Worm (Caenorhabditis elegans) whole organism, L2 larva: Measurements from ENCODE around the gene pals-32.

ENCODE experiments used
- aly-2 ChIP-seq: fragments of 150-350 bp; optimal IDR thresholded peaks from 2 replicates; lab custom pipeline; 2014; ENCODE audit warnings: missing biosample characterization, missing genetic modification characterization
- ama-1 ChIP-seq: fragments of 150-350 bp; optimal IDR thresholded peaks from 2 replicates; lab custom pipeline; 2018; ENCODE audit warnings: inconsistent platforms
- ceh-82 ChIP-seq: fragments of 150-350 bp; optimal IDR thresholded peaks from 2 replicates; lab custom pipeline; 2014; ENCODE audit warnings: missing biosample characterization, missing genetic modification characterization
- elt-1 ChIP-seq: fragments of 150-350 bp; optimal IDR thresholded peaks from 2 replicates; lab custom pipeline; 2014; ENCODE audit warnings: missing biosample characterization, missing genetic modification characterization
- fos-1 ChIP-seq: fragments of 150-350 bp; optimal IDR thresholded peaks from 2 replicates; lab custom pipeline; 2014; ENCODE audit warnings: missing biosample characterization, missing genetic modification characterization
- zag-1 ChIP-seq: fragments of 150-350 bp; optimal IDR thresholded peaks from 2 replicates; lab custom pipeline; 2014; ENCODE audit warnings: missing biosample characterization, missing genetic modification characterization
- ztf-11 ChIP-seq: sonication (generic microtip); optimal IDR thresholded peaks from 2 replicates; lab custom pipeline; 2017; ENCODE audit warnings: missing biosample characterization, missing genetic modification characterization
- ztf-4 ChIP-seq: fragments of 150-350 bp; optimal IDR thresholded peaks from 2 replicates; lab custom pipeline; 2014; ENCODE audit warnings: missing biosample characterization, missing genetic modification characterization

DNA sequence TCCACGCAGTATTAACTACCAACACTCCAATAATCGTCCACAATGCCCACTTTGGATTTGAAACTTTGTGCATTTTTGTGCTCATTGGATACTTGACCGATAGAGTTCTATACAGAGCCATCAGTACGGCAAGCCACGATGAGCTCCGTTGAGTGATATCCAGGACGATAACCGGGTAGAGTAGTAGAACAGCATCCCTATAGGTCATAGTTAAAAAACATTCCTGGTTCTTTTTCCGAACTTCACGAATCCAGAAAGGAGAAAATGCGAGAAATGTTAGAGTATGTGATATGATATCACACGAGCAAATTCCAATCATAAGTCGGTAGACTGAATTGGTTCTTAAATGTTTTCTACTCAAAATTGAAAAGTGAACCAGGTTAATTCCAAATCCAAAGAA, 8.1 kb upstream of the pals-32 start:
- TF ChIP-seq ztf-11 (tag; lab: Kevin White, UChicago), result no peak
- no peak for TF ChIP-seq elt-1
- no peak for TF ChIP-seq fos-1
- no peak for TF ChIP-seq aly-2 (tag; lab: Kevin White, UChicago)
- no peak for TF ChIP-seq ztf-4 (tag; lab: Kevin White, UChicago)
- no peak for TF ChIP-seq zag-1 (tag; lab: Kevin White, UChicago)
- TF ChIP-seq ama-1 (lab: Kevin White, UChicago), result no peak
- TF ChIP-seq ceh-82 (tag; lab: Kevin White, UChicago), result no peak
